Worm (Caenorhabditis elegans) whole organism, midembryonic: ENCODE measurements around the gene B0212.3.

Experiments
- T22C8.4 ChIP-seq: fragments of 200-800 bp; sonication (Bioruptor generic); IDR thresholded peaks from 2 replicates; pipeline ENCODE4 v1.3.6; 2022; ENCODE audit warnings: missing genetic modification characterization, missing compliant biosample characterization
- flt-1 ChIP-seq: fragments of 200-800 bp; sonication (Bioruptor generic); IDR thresholded peaks from 2 replicates; pipeline ENCODE4 v1.3.6; 2022; ENCODE audit warnings: missing genetic modification characterization, missing compliant biosample characterization
- klf-2 ChIP-seq: fragments of 200-800 bp; sonication (Bioruptor generic); conservative IDR thresholded peaks from 2 replicates; pipeline ENCODE4 v1.3.6; 2022; ENCODE audit warnings: missing genetic modification reagents, missing genetic modification characterization, missing compliant biosample characterization
- med-1 ChIP-seq: sonication (generic microtip); optimal IDR thresholded peaks from 2 replicates; lab custom pipeline; 2017; ENCODE audit warnings: missing genetic modification characterization, mild to moderate bottlenecking, missing compliant biosample characterization, antibody characterized with exemption, missing genetic modification reagents; ENCODE audit not compliant: insufficient read depth
- tab-1 ChIP-seq: fragments of 200-800 bp; sonication (Bioruptor generic); IDR thresholded peaks from 2 replicates; pipeline ENCODE4 v1.3.6; 2022; ENCODE audit warnings: missing genetic modification characterization, missing compliant biosample characterization

ce11 chrIV:3509477-3510063, 30.4 kb upstream of the B0212.3 start, which contains the start of gene ced-10:
- TF ChIP-seq klf-2 (GFP tag; lab: Robert Waterston, UW): no peak
- TF ChIP-seq tab-1 (GFP tag; lab: Robert Waterston, UW): no peak
- no peak for TF ChIP-seq flt-1 (GFP tag; lab: Robert Waterston, UW)
- TF ChIP-seq T22C8.4: no peak
- TF ChIP-seq med-1 (GFP tag; lab: Kevin White, UChicago): no peak
